Fruit fly (Drosophila melanogaster) whole organism, embryonic: Measurements from ENCODE around the gene mRF1.

Source experiments
- Aef1 ChIP-seq: fragments of 200-800 bp; sonication (Bioruptor generic); IDR thresholded peaks from 3 replicates; pipeline ENCODE4 v1.3.6; 2022; ENCODE audit warnings: missing biosample characterization, missing genetic modification characterization
- Asciz ChIP-seq: fragments of 200-800 bp; sonication (Bioruptor generic); optimal IDR thresholded peaks from 2 replicates; lab custom pipeline; 2017; ENCODE audit warnings: missing biosample characterization, mild to moderate bottlenecking, missing genetic modification characterization, missing genetic modification reagents
- CG11696 ChIP-seq: fragments of 200-800 bp; sonication (Bioruptor generic); IDR thresholded peaks from 2 replicates; pipeline ENCODE4 v1.3.6; 2022; ENCODE audit warnings: missing biosample characterization, missing genetic modification characterization
- CG12104 ChIP-seq: fragments of 200-800 bp; sonication (Bioruptor generic); optimal IDR thresholded peaks from 3 replicates; lab custom pipeline; 2016; ENCODE audit warnings: missing biosample characterization, missing genetic modification characterization
- CG12391 ChIP-seq: fragments of 200-800 bp; sonication (Bioruptor generic); optimal IDR thresholded peaks from 3 replicates; lab custom pipeline; 2018; ENCODE audit warnings: missing biosample characterization, mild to moderate bottlenecking, missing genetic modification characterization, moderate library complexity
- CG12769 ChIP-seq: fragments of 200-800 bp; sonication (Bioruptor generic); optimal IDR thresholded peaks from 2 replicates; lab custom pipeline; 2019; ENCODE audit warnings: missing biosample characterization, mild to moderate bottlenecking, missing genetic modification characterization, moderate library complexity
- CG13296 ChIP-seq: fragments of 200-800 bp; sonication (Bioruptor generic); optimal IDR thresholded peaks from 3 replicates; lab custom pipeline; 2018; ENCODE audit warnings: missing biosample characterization, mild to moderate bottlenecking, missing genetic modification characterization
- CG14014 ChIP-seq: fragments of 200-800 bp; sonication (Bioruptor generic); IDR thresholded peaks from 2 replicates; pipeline ENCODE4 v1.3.6; 2022; ENCODE audit warnings: missing biosample characterization, missing genetic modification characterization
- CG15514 ChIP-seq: fragments of 200-800 bp; sonication (Bioruptor generic); optimal IDR thresholded peaks from 3 replicates; lab custom pipeline; 2017; ENCODE audit warnings: missing biosample characterization, missing genetic modification characterization, mild to moderate bottlenecking, moderate library complexity, missing genetic modification reagents
- CG15601 ChIP-seq: fragments of 200-800 bp; sonication (Bioruptor generic); optimal IDR thresholded peaks from 3 replicates; lab custom pipeline; 2019; ENCODE audit warnings: missing biosample characterization, mild to moderate bottlenecking, missing genetic modification characterization, moderate library complexity
- CG15696 ChIP-seq: fragments of 200-800 bp; sonication (Bioruptor generic); optimal IDR thresholded peaks from 2 replicates; lab custom pipeline; 2019; ENCODE audit warnings: missing biosample characterization, mild to moderate bottlenecking, missing genetic modification characterization, moderate library complexity
- CG16813 ChIP-seq: fragments of 200-800 bp; sonication (Bioruptor generic); IDR thresholded peaks from 3 replicates; pipeline ENCODE4 v1.3.6; 2022; ENCODE audit warnings: missing biosample characterization, missing genetic modification characterization; ENCODE audit not compliant: partially characterized antibody
- CG16815 ChIP-seq: fragments of 200-800 bp; sonication (Bioruptor generic); optimal IDR thresholded peaks from 3 replicates; lab custom pipeline; 2017; ENCODE audit warnings: missing biosample characterization, mild to moderate bottlenecking, missing genetic modification characterization
- CG2712 ChIP-seq: fragments of 200-800 bp; optimal IDR thresholded peaks from 3 replicates; lab custom pipeline; 2019; ENCODE audit warnings: missing biosample characterization, mild to moderate bottlenecking, missing genetic modification characterization, moderate library complexity
- CG30403 ChIP-seq: fragments of 200-800 bp; sonication (Bioruptor generic); optimal IDR thresholded peaks from 3 replicates; lab custom pipeline; 2016; ENCODE audit warnings: missing biosample characterization, missing genetic modification characterization
- CG43689 ChIP-seq: fragments of 200-800 bp; sonication (Bioruptor generic); IDR thresholded peaks from 2 replicates; pipeline ENCODE4 v1.3.6; 2022; ENCODE audit warnings: missing biosample characterization, missing genetic modification characterization
- CG4854 ChIP-seq: fragments of 200-800 bp; sonication (Bioruptor generic); optimal IDR thresholded peaks from 2 replicates; lab custom pipeline; 2016; ENCODE audit warnings: missing biosample characterization, missing genetic modification characterization, inconsistent platforms
- CG7357 ChIP-seq: fragments of 200-800 bp; sonication (Bioruptor generic); IDR thresholded peaks from 3 replicates; pipeline ENCODE4 v1.3.6; 2022; ENCODE audit warnings: missing biosample characterization, missing genetic modification characterization
- CG8388 ChIP-seq: fragments of 200-800 bp; sonication (Bioruptor generic); optimal IDR thresholded peaks from 2 replicates; lab custom pipeline; 2019; ENCODE audit warnings: missing biosample characterization, mild to moderate bottlenecking, missing genetic modification characterization, moderate library complexity
- CG8765 ChIP-seq: fragments of 200-800 bp; sonication (Bioruptor generic); IDR thresholded peaks from 2 replicates; pipeline ENCODE4 v1.3.6; 2022; ENCODE audit warnings: missing biosample characterization, missing genetic modification characterization
- CG9876 ChIP-seq: fragments of 200-800 bp; sonication (Bioruptor generic); optimal IDR thresholded peaks from 2 replicates; lab custom pipeline; 2016; ENCODE audit warnings: missing biosample characterization, missing genetic modification characterization
- CkIIα-i1 ChIP-seq: fragments of 200-800 bp; sonication (Bioruptor generic); IDR thresholded peaks from 2 replicates; pipeline ENCODE4 v1.3.6; 2022; ENCODE audit warnings: missing biosample characterization, missing genetic modification characterization
- CoRest ChIP-seq: fragments of 200-800 bp; sonication (Bioruptor generic); optimal IDR thresholded peaks from 3 replicates; lab custom pipeline; 2018; ENCODE audit warnings: missing biosample characterization, mild to moderate bottlenecking, missing genetic modification characterization, moderate library complexity
- Ets65A ChIP-seq: fragments of 200-800 bp; sonication (Bioruptor generic); peaks from one replicate; lab custom pipeline; 2016; ENCODE audit warnings: missing biosample characterization, missing genetic modification characterization
- Ets97D ChIP-seq: fragments of 200-800 bp; sonication (Bioruptor generic); optimal IDR thresholded peaks from 3 replicates; lab custom pipeline; 2016; ENCODE audit warnings: missing biosample characterization, missing genetic modification characterization
- HLH3B ChIP-seq: fragments of 200-800 bp; sonication (Bioruptor generic); IDR thresholded peaks from 2 replicates; pipeline ENCODE4 v1.3.6; 2022; ENCODE audit warnings: missing biosample characterization, missing genetic modification characterization
- Hmr ChIP-seq: fragments of 200-800 bp; sonication (Bioruptor generic); optimal IDR thresholded peaks from 3 replicates; lab custom pipeline; 2017; ENCODE audit warnings: mild to moderate bottlenecking, missing biosample characterization, missing genetic modification reagents, missing genetic modification characterization
- Hr51 ChIP-seq, 2 experiments: fragments of 200-800 bp; sonication (Bioruptor generic); optimal IDR thresholded peaks; 2 replicates in 1 of 2; 3 replicates in 1 of 2; lab custom pipeline; 2016 to 2018; ENCODE audit warnings: missing biosample characterization in 2 of 2, missing genetic modification characterization in 2 of 2, mild to moderate bottlenecking in 1 of 2, moderate library complexity in 1 of 2
- Kr ChIP-seq: fragments of 200-800 bp; sonication (Bioruptor generic); optimal IDR thresholded peaks from 2 replicates; lab custom pipeline; 2017; ENCODE audit warnings: missing biosample characterization, mild to moderate bottlenecking, missing genetic modification characterization
- Max ChIP-seq: fragments of 200-800 bp; sonication (Bioruptor generic); optimal IDR thresholded peaks from 2 replicates; lab custom pipeline; 2016; ENCODE audit warnings: missing biosample characterization, mild to moderate bottlenecking, missing genetic modification characterization
- Mrtf ChIP-seq: fragments of 200-800 bp; sonication (Bioruptor generic); IDR thresholded peaks from 3 replicates; pipeline ENCODE4 v1.3.6; 2022; ENCODE audit warnings: missing biosample characterization, missing genetic modification characterization
- Rfx ChIP-seq: fragments of 200-800 bp; sonication (Bioruptor generic); IDR thresholded peaks from 2 replicates; pipeline ENCODE4 v1.3.6; 2022; ENCODE audit warnings: missing biosample characterization, missing genetic modification characterization
- Side ChIP-seq: fragments of 200-800 bp; sonication (Bioruptor generic); optimal IDR thresholded peaks from 2 replicates; lab custom pipeline; 2016; ENCODE audit warnings: missing biosample characterization, missing genetic modification characterization
- Taf1 ChIP-seq: fragments of 200-800 bp; sonication (Bioruptor generic); IDR thresholded peaks from 2 replicates; pipeline ENCODE4 v1.3.6; 2022; ENCODE audit warnings: missing biosample characterization, missing genetic modification characterization
- abd-A ChIP-seq: fragments of 200-800 bp; sonication (Bioruptor generic); optimal IDR thresholded peaks from 3 replicates; lab custom pipeline; 2019; ENCODE audit warnings: missing biosample characterization, mild to moderate bottlenecking, missing genetic modification characterization, moderate library complexity
- az2 ChIP-seq: fragments of 200-800 bp; sonication (Bioruptor generic); optimal IDR thresholded peaks from 3 replicates; lab custom pipeline; 2016; ENCODE audit warnings: missing biosample characterization, missing genetic modification characterization
- cad ChIP-seq: fragments of >200 bp; optimal IDR thresholded peaks from 2 replicates; lab custom pipeline; 2017; ENCODE audit warnings: missing biosample characterization, missing genetic modification characterization
- danr ChIP-seq: fragments of 200-800 bp; sonication (Bioruptor generic); IDR thresholded peaks from 2 replicates; pipeline ENCODE4 v1.3.6; 2022; ENCODE audit warnings: missing biosample characterization, missing genetic modification characterization
- dati ChIP-seq: fragments of 200-800 bp; sonication (Bioruptor generic); IDR thresholded peaks from 2 replicates; pipeline ENCODE4 v1.3.6; 2022; ENCODE audit warnings: missing biosample characterization, missing genetic modification characterization
- dimm ChIP-seq: fragments of 200-800 bp; sonication (Bioruptor generic); IDR thresholded peaks from 2 replicates; pipeline ENCODE4 v1.3.6; 2022; ENCODE audit warnings: missing biosample characterization, missing genetic modification characterization
- emc ChIP-seq: fragments of 200-800 bp; sonication (Bioruptor generic); optimal IDR thresholded peaks from 2 replicates; lab custom pipeline; 2016; ENCODE audit warnings: missing biosample characterization, missing genetic modification characterization
- en ChIP-seq: fragments of 200-800 bp; sonication (Bioruptor generic); optimal IDR thresholded peaks from 2 replicates; lab custom pipeline; 2016; ENCODE audit warnings: missing biosample characterization, missing genetic modification characterization
- eve ChIP-seq, 2 experiments: fragments of >200 bp; optimal IDR thresholded peaks; 2 replicates each; lab custom pipeline; 2017; ENCODE audit warnings: missing biosample characterization in 2 of 2, missing genetic modification characterization in 2 of 2
- eyg ChIP-seq: fragments of 200-800 bp; sonication (Bioruptor generic); optimal IDR thresholded peaks from 3 replicates; lab custom pipeline; 2016; ENCODE audit warnings: missing biosample characterization, missing genetic modification characterization
- gfzf ChIP-seq: fragments of 200-800 bp; sonication (Bioruptor generic); optimal IDR thresholded peaks from 2 replicates; lab custom pipeline; 2016; ENCODE audit warnings: missing biosample characterization, mild to moderate bottlenecking, missing genetic modification characterization, moderate library complexity
- h ChIP-seq: fragments of >200 bp; optimal IDR thresholded peaks from 2 replicates; lab custom pipeline; 2017
- ham ChIP-seq: fragments of 200-800 bp; sonication (Bioruptor generic); IDR thresholded peaks from 2 replicates; pipeline ENCODE4 v1.3.6; 2022; ENCODE audit warnings: missing biosample characterization, missing genetic modification characterization
- oc ChIP-seq: fragments of 200-800 bp; sonication (Bioruptor generic); optimal IDR thresholded peaks from 2 replicates; lab custom pipeline; 2018; ENCODE audit warnings: missing biosample characterization, mild to moderate bottlenecking, missing genetic modification characterization, moderate library complexity
- sens-2 ChIP-seq: fragments of 200-800 bp; sonication (Bioruptor generic); IDR thresholded peaks from 2 replicates; pipeline ENCODE4 v1.3.6; 2022; ENCODE audit warnings: missing biosample characterization, missing genetic modification characterization
- tx ChIP-seq: fragments of 200-800 bp; sonication (Bioruptor generic); optimal IDR thresholded peaks from 2 replicates; lab custom pipeline; 2016; ENCODE audit warnings: missing biosample characterization, missing genetic modification characterization
- vfl ChIP-seq: fragments of 200-800 bp; sonication (Bioruptor generic); optimal IDR thresholded peaks from 2 replicates; lab custom pipeline; 2016; ENCODE audit warnings: missing biosample characterization, missing genetic modification characterization
- vvl ChIP-seq: fragments of 200-800 bp; sonication (Bioruptor generic); IDR thresholded peaks from 2 replicates; pipeline ENCODE4 v1.3.6; 2022; ENCODE audit warnings: missing biosample characterization, missing genetic modification characterization
- wor ChIP-seq: fragments of 200-800 bp; sonication (Bioruptor generic); IDR thresholded peaks from 2 replicates; pipeline ENCODE4 v1.3.6; 2022; ENCODE audit warnings: missing biosample characterization, missing genetic modification characterization

mRF1 gene

DNA sequence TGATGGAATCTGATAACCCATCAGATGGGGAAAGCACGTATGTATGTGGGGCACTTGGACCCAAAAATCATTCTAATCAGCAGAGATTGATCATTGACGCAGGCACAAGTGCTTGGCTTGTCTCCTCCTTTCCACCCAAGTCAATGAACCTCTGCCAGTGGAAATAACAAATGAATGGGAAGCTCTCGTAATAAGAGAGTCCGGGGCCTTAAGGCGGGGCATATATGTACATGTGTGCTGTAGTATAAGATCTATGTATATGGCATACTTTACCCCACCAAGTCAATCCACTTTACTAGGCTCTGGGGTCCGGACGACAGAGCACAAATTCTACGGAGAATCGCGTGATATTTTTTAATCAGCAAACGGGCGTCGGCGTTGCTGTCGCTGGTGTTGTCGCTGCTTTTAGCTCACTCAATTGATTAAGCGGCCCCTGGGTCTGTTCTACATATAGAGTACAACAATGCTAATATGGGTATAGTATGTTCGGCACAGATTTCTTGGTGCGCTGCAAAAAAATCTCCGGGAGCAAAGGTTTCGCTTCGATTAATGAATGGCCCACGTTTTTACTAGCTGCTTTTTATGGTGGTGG lies 13.6 kb upstream of the mRF1 start:
- TF ChIP-seq h (lab: Kevin White, UChicago) (no peak), eve (GFP tag; optimal IDR thresholded peaks at IDR 0.05; lab: Kevin White, UChicago) (no peak), vvl (GFP tag; lab: Robert Waterston, UW) (no peak), oc (tag; lab: Kevin White, UChicago) (no peak), CkIIα-i1 (GFP tag; lab: Robert Waterston, UW) (no peak), Kr (GFP tag; lab: Kevin White, UChicago) (no peak), emc (GFP tag; lab: Kevin White, UChicago) (no peak), CG13296 (peak; percentile 37), cad (GFP tag; lab: Kevin White, UChicago) (no peak), gfzf (GFP tag; lab: Kevin White, UChicago) (no peak), Hmr (peak; percentile 23), CG14014 (GFP tag; lab: Robert Waterston, UW) (no peak), Taf1 (GFP tag; lab: Robert Waterston, UW) (no peak), Side (no peak), CG15514 (GFP tag; lab: Kevin White, UChicago) (no peak), CG16813 (GFP tag; lab: Robert Waterston, UW) (no peak), en (GFP tag; lab: Kevin White, UChicago) (no peak), CG12391 (tag; lab: Kevin White, UChicago) (no peak), sens-2 (GFP tag; lab: Robert Waterston, UW) (no peak), CG15696 (tag; lab: Kevin White, UChicago) (no peak), CG11696 (GFP tag; lab: Robert Waterston, UW) (no peak), CG8388 (GFP tag; lab: Kevin White, UChicago) (no peak), CG4854 (GFP tag; lab: Kevin White, UChicago) (no peak), Asciz (GFP tag; lab: Kevin White, UChicago) (no peak), CG7357 (GFP tag; lab: Robert Waterston, UW) (no peak), CG30403 (GFP tag; lab: Kevin White, UChicago) (no peak), CG12104 (no peak), Hr51 (GFP tag; optimal IDR thresholded peaks at IDR 0.05; lab: Kevin White, UChicago) (no peak), CoRest (tag; lab: Kevin White, UChicago) (no peak), Ets97D (GFP tag; lab: Kevin White, UChicago) (no peak), CG15601 (tag; lab: Kevin White, UChicago) (no peak), eyg (no peak), CG12769 (tag; lab: Kevin White, UChicago) (no peak), vfl (GFP tag; lab: Kevin White, UChicago) (no peak), ham (GFP tag; lab: Robert Waterston, UW) (no peak), CG43689 (GFP tag; lab: Robert Waterston, UW) (no peak), Aef1 (GFP tag; lab: Robert Waterston, UW) (no peak), CG9876 (GFP tag; lab: Kevin White, UChicago) (no peak), Max (no peak), CG2712 (no peak), tx (GFP tag; lab: Kevin White, UChicago) (no peak), az2 (GFP tag; lab: Kevin White, UChicago) (no peak), CG8765 (GFP tag; lab: Robert Waterston, UW) (no peak), CG16815 (no peak), wor (GFP tag; lab: Robert Waterston, UW) (no peak), abd-A (tag; lab: Kevin White, UChicago) (no peak), Rfx (GFP tag; lab: Robert Waterston, UW) (0 out of 2 replicates have a peak, but pooled peaks have one; percentile 23), Mrtf (GFP tag; lab: Robert Waterston, UW) (no peak), Ets65A (GFP tag; lab: Kevin White, UChicago) (no peak), HLH3B (GFP tag; lab: Robert Waterston, UW) (no peak), dati (GFP tag; lab: Robert Waterston, UW) (no peak), danr (GFP tag; lab: Robert Waterston, UW) (no peak), dimm (GFP tag; lab: Robert Waterston, UW) (no peak)
